Worm (Caenorhabditis elegans): ENCODE data around the gene Y19D2B.2.

DNA sequence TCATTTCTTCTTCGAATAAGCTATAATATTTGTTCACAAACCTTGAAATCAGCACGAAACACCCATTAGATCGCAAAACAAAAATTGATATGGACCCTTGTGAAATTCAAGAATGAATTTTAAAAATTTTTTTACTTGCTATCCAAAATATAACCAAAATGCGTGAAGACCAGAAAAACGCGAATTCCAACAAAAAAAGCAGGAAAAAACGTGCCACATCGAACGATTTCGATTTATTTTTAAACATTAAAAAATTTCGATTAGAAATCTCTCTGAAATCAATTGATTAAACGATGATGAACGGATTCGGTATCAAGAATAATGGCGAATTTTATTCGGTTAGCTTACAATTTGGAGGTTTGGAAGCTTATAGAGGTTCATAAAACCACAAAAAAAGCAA, 23.3 kb downstream of the Y19D2B.2 start, which contains the start of the genes tceb-3 and gskl-1:
- TF ChIP-seq lsy-2 (tag; optimal IDR thresholded peaks at IDR 0.05) (no peak), aly-2 (tag; optimal IDR thresholded peaks at IDR 0.05) (no peak), ces-1 (GFP tag; optimal IDR thresholded peaks at IDR 0.05) (no peak), hlh-4 (tag; optimal IDR thresholded peaks at IDR 0.05) (no peak), unc-98 (GFP tag; IDR thresholded peaks at IDR 0.05) (no peak), Y116A8C.19 (tag; optimal IDR thresholded peaks at IDR 0.05; ENCODE audit: borderline replicate concordance) (no peak), ztf-11 (tag; optimal IDR thresholded peaks at IDR 0.05) (no peak), ztf-4 (tag; optimal IDR thresholded peaks at IDR 0.05) (no peak), mef-2 (tag; optimal IDR thresholded peaks at IDR 0.05) (no peak), pqm-1 (tag; optimal IDR thresholded peaks at IDR 0.05) (no peak), sup-37 (GFP tag; optimal IDR thresholded peaks at IDR 0.05) (no peak), lin-14 (GFP tag; optimal IDR thresholded peaks at IDR 0.05) (no peak), mab-9 (GFP tag; IDR thresholded peaks at IDR 0.05) (no peak), lin-39 (tag; optimal IDR thresholded peaks at IDR 0.05) (no peak)
